Worm (Caenorhabditis elegans) whole organism, young adult: Measurements from ENCODE around the gene srbc-41.
"Not testable (repeated sequence)": the region's sequence is repeated elsewhere in the genome, so short reads cannot be mapped to it uniquely, and the experiment has no call there.

Experiments
- B0035.1 ChIP-seq: sonication (generic microtip); optimal IDR thresholded peaks from 2 replicates; lab custom pipeline; 2016; ENCODE audit warnings: missing genetic modification characterization, mild to moderate bottlenecking, missing compliant biosample characterization, missing genotype, missing genetic modification reagents
- ama-1 ChIP-seq, 3 experiments: fragments of 150-350 bp in 1 of 3; sonication (generic microtip) in 2 of 3; optimal IDR thresholded peaks; 2 replicates each; lab custom pipeline; 2014 to 2018; ENCODE audit warnings: missing biosample characterization in 2 of 3, missing genetic modification characterization in 2 of 3, missing genetic modification reagents in 2 of 3
- efl-1 ChIP-seq: fragments of 150-350 bp; optimal IDR thresholded peaks from 2 replicates; lab custom pipeline; 2014; ENCODE audit warnings: missing biosample characterization, missing genetic modification reagents, missing genetic modification characterization
- lin-40 ChIP-seq: sonication (generic microtip); optimal IDR thresholded peaks from 2 replicates; lab custom pipeline; 2016; ENCODE audit warnings: missing genetic modification characterization, mild to moderate bottlenecking, missing compliant biosample characterization, missing genotype, missing genetic modification reagents
- nfya-2 ChIP-seq: fragments of 200-800 bp; sonication (Bioruptor generic); IDR thresholded peaks from 2 replicates; pipeline ENCODE4 v1.3.6; 2022; ENCODE audit warnings: missing genetic modification reagents, missing genetic modification characterization, missing compliant biosample characterization
- nfyb-1 ChIP-seq: fragments of 200-800 bp; sonication (Bioruptor generic); IDR thresholded peaks from 2 replicates; pipeline ENCODE4 v1.3.6; 2022; ENCODE audit warnings: missing genetic modification reagents, missing genetic modification characterization, missing compliant biosample characterization
- nhr-27 ChIP-seq: fragments of 200-800 bp; sonication (Bioruptor generic); optimal IDR thresholded peaks from 2 replicates; lab custom pipeline; 2018; ENCODE audit warnings: mild to moderate bottlenecking, missing genetic modification characterization, moderate library complexity, missing compliant biosample characterization
- unc-62 ChIP-seq: fragments of 150-350 bp; optimal IDR thresholded peaks from 2 replicates; lab custom pipeline; 2014; ENCODE audit warnings: missing biosample characterization, missing genetic modification reagents, missing genetic modification characterization

DNA sequence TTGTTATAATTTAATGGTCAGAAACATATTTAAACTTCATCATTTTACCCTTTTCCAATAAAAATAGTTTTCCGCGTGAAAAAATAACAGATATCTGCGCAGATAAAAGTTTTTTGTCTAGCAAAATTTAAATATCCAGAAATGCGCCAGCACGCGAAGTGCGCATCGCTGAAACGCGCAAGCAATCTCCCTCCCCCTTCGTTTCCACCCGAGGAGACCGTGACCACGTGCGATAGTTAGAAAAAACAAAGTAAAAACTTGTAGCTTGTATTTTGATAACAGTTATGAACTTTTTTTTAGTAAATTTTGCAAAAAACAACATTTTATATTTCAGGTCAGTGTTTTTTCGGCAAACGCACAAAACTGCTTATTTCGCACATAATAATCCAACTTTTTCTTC is 15.5 kb downstream of the srbc-41 start:
- not testable (repeated sequence) for TF ChIP-seq ama-1 (optimal IDR thresholded peaks at IDR 0.05; lab: Kevin White, UChicago); ama-1 (GFP tag; optimal IDR thresholded peaks at IDR 0.05; lab: Kevin White, UChicago); B0035.1; nfya-2 (GFP tag; lab: Robert Waterston, UW); unc-62 (GFP tag; lab: Kevin White, UChicago); nfyb-1; efl-1 (GFP tag; lab: Kevin White, UChicago); nhr-27 (tag; lab: Kevin White, UChicago); lin-40
